Worm (Caenorhabditis elegans): ENCODE data around the gene C36E8.6.

Gene C36E8.6

ce11 chrIII:3987759-3988158 lies at the start of gene C36E8.6:
Gene C36E8.6, plus strand, starts transcription at chrIII:3988059.
- TF ChIP-seq lir-3 (tag; optimal IDR thresholded peaks at IDR 0.05) (no peak), sdz-12 (GFP tag; optimal IDR thresholded peaks at IDR 0.05) (no peak), nhr-76 (tag; optimal IDR thresholded peaks at IDR 0.05) (no peak), daf-12 (tag; optimal IDR thresholded peaks at IDR 0.05) (no peak), set-16 (GFP tag; IDR thresholded peaks at IDR 0.05) (peak; percentile 39; the same call in 1 of the 2 replicates), ceh-44 (GFP tag; IDR thresholded peaks at IDR 0.05) (no peak), ceh-20 (GFP tag; IDR thresholded peaks at IDR 0.05) (no peak), Y5F2A.4 (GFP tag; optimal IDR thresholded peaks at IDR 0.05) (no peak)

DNA sequence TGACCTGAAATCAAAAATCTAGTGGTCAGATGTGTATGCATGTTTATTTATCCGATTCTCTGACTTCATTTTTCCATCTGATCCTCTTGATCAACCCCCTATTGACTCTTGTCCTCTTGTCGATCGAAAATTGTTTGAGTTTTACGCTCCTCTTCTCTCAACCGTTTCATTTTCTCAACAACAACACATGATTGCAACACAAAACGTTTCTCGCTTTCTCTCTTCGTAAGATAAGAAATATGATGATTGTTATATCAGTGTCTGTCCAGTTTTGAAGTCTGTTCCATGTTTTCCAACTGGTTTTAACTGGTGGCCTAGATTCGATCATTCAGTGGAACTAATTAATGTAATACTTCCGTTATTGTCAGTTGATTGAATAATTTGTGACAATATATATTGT lies 35.8 kb upstream of the C36E8.6 start:
- no peak for TF ChIP-seq set-16 (GFP tag; IDR thresholded peaks at IDR 0.05)
- TF ChIP-seq aha-1 (tag), result peak; percentile 46
- no peak for TF ChIP-seq spr-3 (GFP tag; optimal IDR thresholded peaks at IDR 0.05)
- TF ChIP-seq mep-1 (tag; optimal IDR thresholded peaks at IDR 0.05), result no peak
- peak in 1 of 2 experiments; percentile 75 for TF ChIP-seq mdl-1 (tag; optimal IDR thresholded peaks at IDR 0.05)
- TF ChIP-seq unc-62 (GFP tag; optimal IDR thresholded peaks at IDR 0.05 in 1 of 2), result peak in 1 of 2 experiments; percentile 90
- TF ChIP-seq unc-62 (tag; optimal IDR thresholded peaks at IDR 0.05), result no peak
- peak in 1 of 2 experiments; percentile 51 for TF ChIP-seq daf-16 (GFP tag; optimal IDR thresholded peaks at IDR 0.05)
- peak; percentile 59 for TF ChIP-seq daf-16 (tag; optimal IDR thresholded peaks at IDR 0.05)
- peak; percentile 9 for TF ChIP-seq dve-1 (tag; optimal IDR thresholded peaks at IDR 0.05; ENCODE audit: insufficient read depth)
- peak; percentile 81 for TF ChIP-seq hlh-30 (tag; optimal IDR thresholded peaks at IDR 0.05; ENCODE audit: insufficient read depth)
- peak; percentile 88 for TF ChIP-seq nhr-28 (tag; optimal IDR thresholded peaks at IDR 0.05)
- TF ChIP-seq nhr-77 (tag; optimal IDR thresholded peaks at IDR 0.05), result peak; percentile 77
- TF ChIP-seq lsy-2 (tag; optimal IDR thresholded peaks at IDR 0.05), result peak in 1 of 2 experiments; percentile 32
- peak; percentile 62 for TF ChIP-seq pqm-1 (tag; optimal IDR thresholded peaks at IDR 0.05)

DNA sequence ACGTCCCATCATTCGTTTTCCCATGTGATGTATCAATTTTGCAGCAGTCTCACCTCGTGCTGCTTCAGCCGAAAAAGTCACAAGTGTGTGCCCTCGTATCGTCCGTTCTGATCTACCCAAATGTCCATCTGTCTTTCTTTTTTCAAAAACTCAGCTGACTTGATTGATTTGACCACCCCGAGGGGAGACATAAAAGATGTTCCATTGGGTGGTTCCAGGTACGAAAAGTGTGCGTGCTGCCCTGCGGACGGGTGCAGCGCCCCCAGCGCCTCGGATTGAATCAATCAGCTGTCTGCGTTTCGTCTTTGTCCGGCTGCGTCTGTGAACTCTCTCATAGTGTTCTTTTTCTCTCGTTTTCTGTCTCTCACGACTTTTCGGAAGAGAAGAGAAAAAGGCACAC lies 34.6 kb upstream of the C36E8.6 start:
- TF ChIP-seq unc-62 (GFP tag; optimal IDR thresholded peaks at IDR 0.05 in 1 of 2) (peak in 1 of 2 experiments; percentile 100), unc-62 (tag; optimal IDR thresholded peaks at IDR 0.05) (no peak), rbr-2 (tag; optimal IDR thresholded peaks at IDR 0.05) (peak; percentile 20), egl-43 (GFP tag; IDR thresholded peaks at IDR 0.05) (no peak), fos-1 (tag; optimal IDR thresholded peaks at IDR 0.05) (no peak), madf-5 (GFP tag; IDR thresholded peaks at IDR 0.05) (0 out of 4 replicates have a peak, but pooled peaks of 1 of the 2 experiments have one; percentile 49), daf-12 (tag; optimal IDR thresholded peaks at IDR 0.05) (no peak), Y105C5A.15 (GFP tag; IDR thresholded peaks at IDR 0.05) (no peak), D1046.2 (GFP tag; IDR thresholded peaks at IDR 0.05) (no peak; the same call in 1 of the 2 replicates), daf-19 (GFP tag; conservative IDR thresholded peaks at IDR 0.05) (no peak), unc-39 (tag; optimal IDR thresholded peaks at IDR 0.05) (no peak), attf-4 (tag; optimal IDR thresholded peaks at IDR 0.05) (no peak), nhr-48 (tag; optimal IDR thresholded peaks at IDR 0.05) (peak; percentile 93), ZK546.5 (tag; optimal IDR thresholded peaks at IDR 0.05) (no peak), hlh-11 (tag; optimal IDR thresholded peaks at IDR 0.05) (peak; percentile 93), skn-1 (tag; optimal IDR thresholded peaks at IDR 0.05) (no peak), mep-1 (tag; optimal IDR thresholded peaks at IDR 0.05) (peak; percentile 56), nhr-6 (tag; optimal IDR thresholded peaks at IDR 0.05) (peak; percentile 24), mdt-29 (GFP tag; IDR thresholded peaks at IDR 0.05) (0 out of 2 replicates have a peak, but pooled peaks have one; percentile 48), mxl-3 (GFP tag; optimal IDR thresholded peaks at IDR 0.05) (peak; percentile 75), nhr-41 (GFP tag; IDR thresholded peaks at IDR 0.05) (no peak), dve-1 (tag; optimal IDR thresholded peaks at IDR 0.05; ENCODE audit: insufficient read depth) (peak; percentile 72), lin-1 (GFP tag; IDR thresholded peaks at IDR 0.05) (no peak), lim-7 (GFP tag; IDR thresholded peaks at IDR 0.05) (no peak), cey-2 (tag; optimal IDR thresholded peaks at IDR 0.05; ENCODE audit: borderline replicate concordance, insufficient read depth) (peak; percentile 25), ZK337.2 (GFP tag; IDR thresholded peaks at IDR 0.05) (no peak), set-16 (GFP tag; IDR thresholded peaks at IDR 0.05) (peak; percentile 74; the same call in 1 of the 2 replicates), gei-8 (GFP tag; optimal IDR thresholded peaks at IDR 0.05) (no peak), lin-39 (tag; optimal IDR thresholded peaks at IDR 0.05) (peak; percentile 63), aha-1 (tag) (peak; percentile 92), mdl-1 (tag; optimal IDR thresholded peaks at IDR 0.05) (peak; percentile 42 to 87), nhr-28 (tag; optimal IDR thresholded peaks at IDR 0.05) (peak; percentile 70), hif-1 (tag; optimal IDR thresholded peaks at IDR 0.05) (peak in 1 of 2 experiments; percentile 80), T26A8.4 (GFP tag; IDR thresholded peaks at IDR 0.05) (no peak), ceh-20 (GFP tag; IDR thresholded peaks at IDR 0.05) (peak; percentile 81)

Measured in whole organism, L4 larva.